Fruit fly (Drosophila melanogaster): ENCODE measurements around the gene nau.
A peak's percentile ranks its signal among the peaks of the same experiment; 100 is the strongest.

Gene nau

DNA sequence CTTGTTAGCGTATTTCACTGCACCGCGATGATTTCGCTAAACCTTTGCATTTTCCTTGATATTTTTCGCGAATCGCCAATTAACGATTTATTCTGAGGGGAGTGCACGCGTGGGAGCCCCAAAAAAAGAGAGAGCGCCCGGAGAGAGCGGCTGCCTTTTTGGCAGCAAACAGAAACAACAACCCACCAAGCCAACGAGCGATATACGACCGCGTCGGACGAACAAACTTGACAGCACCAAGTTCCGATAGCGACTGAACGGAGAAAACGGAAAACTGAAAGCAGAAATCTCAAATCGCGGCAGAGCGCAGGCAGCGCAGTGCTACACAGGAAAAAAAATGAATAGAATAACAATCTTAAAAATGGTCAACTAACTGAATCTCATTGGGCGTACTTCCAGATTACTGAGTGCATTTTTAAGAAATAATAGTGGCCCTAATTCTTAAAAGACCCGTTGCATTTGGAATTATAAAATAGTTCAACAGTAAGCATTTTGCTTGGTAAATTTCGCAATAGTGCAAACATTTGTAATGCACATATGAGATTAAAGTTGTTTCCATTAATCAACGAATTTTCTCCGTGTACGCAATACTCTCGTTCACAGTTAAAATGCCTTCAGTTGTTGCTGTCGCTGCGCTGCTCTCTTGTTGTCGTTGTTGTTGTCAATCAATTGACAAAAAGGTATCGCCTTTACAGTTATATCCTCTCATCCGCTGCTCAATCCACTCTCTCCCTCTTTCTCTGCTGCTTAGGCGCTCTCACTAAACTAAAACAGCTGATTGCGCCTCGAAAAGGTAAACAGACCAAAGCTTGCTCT is 48.5 kb downstream of the nau start, which contains the start of gene CG31145 (continued):
- TF ChIP-seq CG9609 (GFP tag; optimal IDR thresholded peaks at IDR 0.05) = peak; percentile 100
- TF ChIP-seq CG8359 (GFP tag; optimal IDR thresholded peaks at IDR 0.05; ENCODE audit: borderline replicate concordance) = peak; percentile 96
- TF ChIP-seq CG7556 (GFP tag; optimal IDR thresholded peaks at IDR 0.05) = peak; percentile 100
- peak; percentile 95 for TF ChIP-seq grn (GFP tag; optimal IDR thresholded peaks at IDR 0.05)
- TF ChIP-seq CG17361 (GFP tag; IDR thresholded peaks at IDR 0.05) = peak; percentile 100
- peak; percentile 98 for TF ChIP-seq fd64A (GFP tag; optimal IDR thresholded peaks at IDR 0.05)
- TF ChIP-seq CG7745 (tag; optimal IDR thresholded peaks at IDR 0.05) = peak; percentile 37
- peak; percentile 93 for TF ChIP-seq CG15696 (tag; optimal IDR thresholded peaks at IDR 0.05)
- peak; percentile 92 for TF ChIP-seq kni (GFP tag; optimal IDR thresholded peaks at IDR 0.05)
- peak; percentile 97 for TF ChIP-seq Jarid2 (GFP tag; optimal IDR thresholded peaks at IDR 0.05)
- TF ChIP-seq pho (GFP tag; optimal IDR thresholded peaks at IDR 0.05) = peak; percentile 100
- TF ChIP-seq CG8765 (GFP tag; IDR thresholded peaks at IDR 0.05) = peak; percentile 93
- peak; percentile 98 for TF ChIP-seq CG1603 (tag; optimal IDR thresholded peaks at IDR 0.05)
- TF ChIP-seq nerfin-1 (tag; optimal IDR thresholded peaks at IDR 0.05) = peak; percentile 98
- peak; percentile 99 for TF ChIP-seq CG4282 (GFP tag; optimal IDR thresholded peaks at IDR 0.05)
- TF ChIP-seq B-H1 (GFP tag; IDR thresholded peaks at IDR 0.05) = peak; percentile 99
- peak; percentile 99 for TF ChIP-seq unpg (GFP tag; optimal IDR thresholded peaks at IDR 0.05)
- peak; percentile 100 for TF ChIP-seq fd96Cb (tag; optimal IDR thresholded peaks at IDR 0.05)
- TF ChIP-seq CG16815 (GFP tag; optimal IDR thresholded peaks at IDR 0.05) = peak; percentile 99
- TF ChIP-seq CG10267 (tag; optimal IDR thresholded peaks at IDR 0.05) = peak; percentile 96
- peak; percentile 41 for TF ChIP-seq BEAF-32 (GFP tag; optimal IDR thresholded peaks at IDR 0.05)
- peak; percentile 99 for TF ChIP-seq CG6689 (GFP tag; IDR thresholded peaks at IDR 0.05)
- TF ChIP-seq CG4707 (GFP tag; optimal IDR thresholded peaks at IDR 0.05) = peak; percentile 95
- TF ChIP-seq corto (GFP tag; optimal IDR thresholded peaks at IDR 0.05) = peak; percentile 96
- peak; percentile 100 for TF ChIP-seq CG13624 (GFP tag; optimal IDR thresholded peaks at IDR 0.05)
- TF ChIP-seq chn (GFP tag; optimal IDR thresholded peaks at IDR 0.05) = peak; percentile 99
- peak; percentile 99 for TF ChIP-seq salm (tag; optimal IDR thresholded peaks at IDR 0.05)
- peak in 1 of 3 experiments; percentile 98 for TF ChIP-seq lola (GFP tag; optimal IDR thresholded peaks at IDR 0.05)
- peak; percentile 99 for TF ChIP-seq HHEX (GFP tag; optimal IDR thresholded peaks at IDR 0.05)
- peak; percentile 99 for TF ChIP-seq disco-r (GFP tag; optimal IDR thresholded peaks at IDR 0.05)
- peak; percentile 99 for TF ChIP-seq dm (GFP tag; optimal IDR thresholded peaks at IDR 0.05)
- peak; percentile 93 for TF ChIP-seq CG11696 (GFP tag; IDR thresholded peaks at IDR 0.05)
- peak; percentile 97 for TF ChIP-seq Adf1 (GFP tag; IDR thresholded peaks at IDR 0.05)
- TF ChIP-seq CG17385 (GFP tag; optimal IDR thresholded peaks at IDR 0.05) = peak; percentile 99
- peak; percentile 99 for TF ChIP-seq maf-S (GFP tag; optimal IDR thresholded peaks at IDR 0.05)
- peak; percentile 100 for TF ChIP-seq CG12659 (GFP tag; optimal IDR thresholded peaks at IDR 0.05)
- TF ChIP-seq CG2202 (tag; optimal IDR thresholded peaks at IDR 0.05) = peak; percentile 96
- no peak for TF ChIP-seq D (optimal IDR thresholded peaks at IDR 0.05)
- peak; percentile 100 for TF ChIP-seq D (GFP tag; optimal IDR thresholded peaks at IDR 0.05)
- TF ChIP-seq zfh1 (GFP tag; IDR thresholded peaks at IDR 0.05) = peak; percentile 99
- peak; percentile 99 for TF ChIP-seq CG12155 (GFP tag; optimal IDR thresholded peaks at IDR 0.05)
- peak; percentile 100 for TF ChIP-seq Oli (tag; optimal IDR thresholded peaks at IDR 0.05)
- peak; percentile 99 for TF ChIP-seq CG34422 (GFP tag; IDR thresholded peaks at IDR 0.05)
- peak; percentile 99 for TF ChIP-seq NC2α (GFP tag; optimal IDR thresholded peaks at IDR 0.05)
- peak; percentile 99 for TF ChIP-seq slbo (GFP tag; IDR thresholded peaks at IDR 0.05)
- TF ChIP-seq HmgD (GFP tag; optimal IDR thresholded peaks at IDR 0.05) = peak; percentile 99
- peak; percentile 87 to 96 for TF ChIP-seq Trl (optimal IDR thresholded peaks at IDR 0.05)
- TF ChIP-seq Trl (GFP tag; optimal IDR thresholded peaks at IDR 0.05) = peak; percentile 99
- TF ChIP-seq ems (GFP tag; optimal IDR thresholded peaks at IDR 0.05) = peak; percentile 99
